Worm (Caenorhabditis elegans) whole organism, L4 larva: Measurements from ENCODE around the gene sri-37.
"Not testable (repeated sequence)": the region's sequence is repeated elsewhere in the genome, so short reads cannot be mapped to it uniquely, and the experiment has no call there.

Source experiments
- F10B5.3 ChIP-seq: sonication (generic microtip); optimal IDR thresholded peaks from 2 replicates; lab custom pipeline; 2016; ENCODE audit warnings: mild to moderate bottlenecking, missing genetic modification characterization, missing compliant biosample characterization
- F26F4.8 ChIP-seq: fragments of 200-800 bp; sonication (Bioruptor generic); conservative IDR thresholded peaks from 2 replicates; pipeline ENCODE4 v1.3.6; 2022; ENCODE audit warnings: missing genetic modification characterization, missing compliant biosample characterization
- T26A8.4 ChIP-seq: fragments of 200-800 bp; sonication (Bioruptor generic); IDR thresholded peaks from 2 replicates; pipeline ENCODE4 v1.3.6; 2022; ENCODE audit warnings: missing genetic modification characterization, missing compliant biosample characterization
- Y105C5A.15 ChIP-seq: fragments of 200-800 bp; sonication (Bioruptor generic); IDR thresholded peaks from 2 replicates; pipeline ENCODE4 v1.3.6; 2022; ENCODE audit warnings: missing genetic modification characterization, missing compliant biosample characterization
- Y48G9A.11 ChIP-seq: fragments of 200-800 bp; sonication (Bioruptor generic); IDR thresholded peaks from 2 replicates; pipeline ENCODE4 v1.3.6; 2022; ENCODE audit warnings: missing genetic modification reagents, missing genetic modification characterization, missing compliant biosample characterization
- attf-4 ChIP-seq: sonication (generic microtip); optimal IDR thresholded peaks from 3 replicates; lab custom pipeline; 2017; ENCODE audit warnings: missing biosample characterization, missing genetic modification characterization
- ceh-62 ChIP-seq: sonication (generic microtip); optimal IDR thresholded peaks from 2 replicates; lab custom pipeline; 2017; ENCODE audit warnings: missing biosample characterization, missing genetic modification characterization
- ces-1 ChIP-seq: fragments of 150-350 bp; sonication (generic microtip); optimal IDR thresholded peaks from 4 replicates; lab custom pipeline; 2014; ENCODE audit warnings: missing biosample characterization, missing genetic modification reagents, missing genetic modification characterization
- dpl-1 ChIP-seq: fragments of 150-350 bp; optimal IDR thresholded peaks from 2 replicates; lab custom pipeline; 2014; ENCODE audit warnings: missing biosample characterization, missing genetic modification reagents, missing genetic modification characterization
- egl-27 ChIP-seq: sonication (generic microtip); optimal IDR thresholded peaks from 3 replicates; lab custom pipeline; 2017; ENCODE audit warnings: missing biosample characterization, missing genetic modification reagents, missing genetic modification characterization
- fos-1 ChIP-seq: fragments of 150-350 bp; optimal IDR thresholded peaks from 2 replicates; lab custom pipeline; 2014; ENCODE audit warnings: missing biosample characterization, missing genetic modification characterization
- gei-8 ChIP-seq: fragments of 200-800 bp; sonication (Bioruptor generic); optimal IDR thresholded peaks from 2 replicates; lab custom pipeline; 2018; ENCODE audit warnings: mild to moderate bottlenecking, missing genetic modification characterization, missing compliant biosample characterization
- jun-1 ChIP-seq: fragments of 150-350 bp; optimal IDR thresholded peaks from 2 replicates; lab custom pipeline; 2014; ENCODE audit warnings: missing biosample characterization, missing genetic modification reagents, missing genetic modification characterization
- lim-7 ChIP-seq: fragments of 200-800 bp; sonication (Bioruptor generic); IDR thresholded peaks from 2 replicates; pipeline ENCODE4 v1.3.6; 2022; ENCODE audit warnings: missing genetic modification characterization, missing compliant biosample characterization
- lin-38 ChIP-seq: fragments of 200-800 bp; sonication (Bioruptor generic); IDR thresholded peaks from 2 replicates; pipeline ENCODE4 v1.3.6; 2022; ENCODE audit warnings: missing genetic modification reagents, missing genetic modification characterization, missing compliant biosample characterization
- lir-3 ChIP-seq: sonication (generic microtip); optimal IDR thresholded peaks from 2 replicates; lab custom pipeline; 2016; ENCODE audit warnings: mild to moderate bottlenecking, missing genetic modification characterization, missing compliant biosample characterization
- mep-1 ChIP-seq: fragments of 150-350 bp; sonication (generic microtip); optimal IDR thresholded peaks from 3 replicates; lab custom pipeline; 2014; ENCODE audit warnings: missing biosample characterization, missing genetic modification characterization
- nhr-25 ChIP-seq: sonication (generic microtip); optimal IDR thresholded peaks from 2 replicates; lab custom pipeline; 2017; ENCODE audit warnings: missing genetic modification characterization, mild to moderate bottlenecking, missing compliant biosample characterization, antibody characterized with exemption, moderate library complexity, borderline replicate concordance; ENCODE audit not compliant: insufficient read depth
- nhr-76 ChIP-seq: fragments of 150-350 bp; optimal IDR thresholded peaks from 2 replicates; lab custom pipeline; 2014; ENCODE audit warnings: missing biosample characterization, missing genetic modification characterization
- pha-4 ChIP-seq, 2 experiments: fragments of 150-350 bp in 1 of 2; fragments of 200-800 bp in 1 of 2; sonication (Bioruptor generic) in 1 of 2; IDR thresholded peaks in 1 of 2; optimal IDR thresholded peaks in 1 of 2; 2 replicates each; pipeline versions ENCODE4 v1.3.6 to Lab custom; 2014 to 2022; ENCODE audit warnings: missing genetic modification characterization in 2 of 2, missing genetic modification reagents in 2 of 2, missing biosample characterization in 1 of 2, missing compliant biosample characterization in 1 of 2
- skn-1 ChIP-seq: fragments of 150-350 bp; optimal IDR thresholded peaks from 2 replicates; lab custom pipeline; 2014; ENCODE audit warnings: missing biosample characterization, missing genetic modification characterization
- snpc-1.2 ChIP-seq: fragments of 200-800 bp; sonication (Bioruptor generic); IDR thresholded peaks from 2 replicates; pipeline ENCODE4 v1.3.6; 2022; ENCODE audit warnings: missing genetic modification reagents, missing genetic modification characterization, missing compliant biosample characterization
- snpc-4 ChIP-seq: fragments of 150-350 bp; optimal IDR thresholded peaks from 2 replicates; lab custom pipeline; 2014; ENCODE audit warnings: missing biosample characterization, missing genetic modification characterization
- spr-1 ChIP-seq: sonication (generic microtip); optimal IDR thresholded peaks from 2 replicates; lab custom pipeline; 2016; ENCODE audit warnings: mild to moderate bottlenecking, missing genetic modification characterization, missing compliant biosample characterization
- tag-97 ChIP-seq: fragments of 200-800 bp; sonication (Bioruptor generic); IDR thresholded peaks from 2 replicates; pipeline ENCODE4 v1.3.6; 2022; ENCODE audit warnings: missing genetic modification characterization, missing compliant biosample characterization
- unc-130 ChIP-seq: sonication (generic microtip); optimal IDR thresholded peaks from 2 replicates; lab custom pipeline; 2016; ENCODE audit warnings: missing genetic modification reagents, missing genetic modification characterization, missing compliant biosample characterization
- unc-62 ChIP-seq, 3 experiments: fragments of 150-350 bp in 1 of 3; sonication (generic microtip); optimal IDR thresholded peaks in 2 of 3; peaks in 1 of 3; 1 replicate in 1 of 3; 2 replicates in 2 of 3; lab custom pipeline; 2014 to 2017; ENCODE audit warnings: missing biosample characterization in 3 of 3, missing genetic modification characterization in 3 of 3, missing genetic modification reagents in 3 of 3, missing genotype in 1 of 3
- zip-11 ChIP-seq: fragments of 200-800 bp; sonication (Bioruptor generic); IDR thresholded peaks from 2 replicates; pipeline ENCODE4 v1.3.6; 2022; ENCODE audit warnings: missing genetic modification characterization, missing compliant biosample characterization
- zip-2 ChIP-seq: fragments of 150-350 bp; optimal IDR thresholded peaks from 2 replicates; lab custom pipeline; 2014; ENCODE audit warnings: missing biosample characterization, missing genetic modification characterization
- ztf-11 ChIP-seq: fragments of 150-350 bp; optimal IDR thresholded peaks from 2 replicates; lab custom pipeline; 2014; ENCODE audit warnings: missing biosample characterization, missing genetic modification characterization

Gene sri-37

DNA sequence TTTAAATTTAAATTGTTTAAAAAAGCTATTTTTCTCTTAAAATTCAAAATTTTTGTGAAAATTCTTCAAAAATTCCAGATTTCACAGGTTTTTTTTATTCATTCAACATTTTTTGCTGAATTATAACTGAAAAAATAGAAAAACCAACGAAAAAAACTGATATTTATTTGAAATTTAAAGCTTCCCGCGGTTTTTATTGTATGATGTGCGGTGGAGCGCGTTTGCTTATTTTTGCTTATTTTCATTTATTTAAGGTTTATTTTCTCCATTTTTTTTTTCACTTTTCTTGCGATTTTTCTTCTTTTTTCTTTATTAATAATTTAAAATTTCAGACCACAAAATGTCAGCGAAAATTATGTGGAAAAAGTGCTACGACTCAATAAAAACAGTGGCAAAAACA lies 8.7 kb downstream of the sri-37 start, which contains the start of gene F22E5.9:
Gene F22E5.9, plus strand, starts transcription at position 327 of the 400 bp plus-strand sequence.
- no peak for TF ChIP-seq fos-1 (tag; lab: Kevin White, UChicago)
- TF ChIP-seq spr-1: no peak
- TF ChIP-seq F10B5.3 (tag; lab: Kevin White, UChicago): no peak
- peak; percentile 86 for TF ChIP-seq dpl-1 (GFP tag; lab: Kevin White, UChicago)
- no peak for TF ChIP-seq zip-11 (GFP tag; lab: Robert Waterston, UW)
- TF ChIP-seq mep-1 (tag; lab: Kevin White, UChicago): no peak
- no peak for TF ChIP-seq pha-4 (GFP tag; IDR thresholded peaks at IDR 0.05; lab: Robert Waterston, UW)
- no peak for TF ChIP-seq pha-4 (tag; optimal IDR thresholded peaks at IDR 0.05; lab: Kevin White, UChicago)
- TF ChIP-seq lir-3 (tag; lab: Kevin White, UChicago): no peak
- no peak for TF ChIP-seq attf-4 (tag; lab: Kevin White, UChicago)
- no peak for TF ChIP-seq ztf-11 (tag; lab: Kevin White, UChicago)
- TF ChIP-seq nhr-25 (tag; lab: Kevin White, UChicago): no peak
- peak; percentile 89 for TF ChIP-seq lin-38 (GFP tag; lab: Robert Waterston, UW)
- TF ChIP-seq Y48G9A.11 (GFP tag; lab: Robert Waterston, UW): no peak
- TF ChIP-seq egl-27: no peak
- no peak for TF ChIP-seq F26F4.8
- no peak for TF ChIP-seq skn-1

DNA sequence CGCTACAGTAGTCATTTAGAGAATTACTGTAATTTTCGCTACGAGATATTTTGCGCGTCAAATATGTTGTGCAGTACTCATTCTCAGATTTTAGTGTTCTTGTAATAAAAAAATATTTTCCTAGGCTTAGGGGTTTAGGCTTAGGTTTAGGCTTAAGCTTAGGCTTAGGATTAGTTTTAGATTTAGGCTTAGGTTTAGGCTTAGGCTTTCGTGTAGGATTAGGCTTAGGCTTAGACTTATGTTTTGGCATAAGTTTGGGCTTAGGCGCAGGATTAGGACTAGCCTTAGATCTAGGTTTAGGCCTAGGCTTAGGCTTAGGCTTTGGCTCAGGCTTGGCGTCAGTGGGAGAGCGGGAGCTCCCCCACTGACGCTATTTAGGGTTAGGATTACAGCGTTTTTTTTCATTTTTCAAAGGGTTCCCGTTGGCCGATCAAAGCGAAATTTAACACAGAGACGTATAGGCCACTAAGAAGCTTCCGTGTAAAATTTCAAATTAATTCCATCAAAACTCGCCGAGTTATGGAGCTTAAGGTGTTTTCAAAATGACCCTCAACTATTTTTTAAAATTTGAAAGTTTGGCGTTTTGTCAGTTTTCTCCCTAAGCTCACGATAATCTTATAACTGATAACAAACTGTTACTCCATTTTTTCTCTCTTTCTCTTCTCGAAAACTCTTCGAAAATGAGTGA lies 10.2 kb downstream of the sri-37 start, which contains the start of gene F22E5.8:
Gene F22E5.8, plus strand, starts transcription at position 638 of the 688 bp plus-strand sequence.
- not testable (repeated sequence) for TF ChIP-seq ces-1 (GFP tag; lab: Kevin White, UChicago); F10B5.3 (tag; lab: Kevin White, UChicago); lim-7 (GFP tag; lab: Robert Waterston, UW)
- TF ChIP-seq, all 104 proteins: peak for 0; not testable (repeated sequence) for 104

DNA sequence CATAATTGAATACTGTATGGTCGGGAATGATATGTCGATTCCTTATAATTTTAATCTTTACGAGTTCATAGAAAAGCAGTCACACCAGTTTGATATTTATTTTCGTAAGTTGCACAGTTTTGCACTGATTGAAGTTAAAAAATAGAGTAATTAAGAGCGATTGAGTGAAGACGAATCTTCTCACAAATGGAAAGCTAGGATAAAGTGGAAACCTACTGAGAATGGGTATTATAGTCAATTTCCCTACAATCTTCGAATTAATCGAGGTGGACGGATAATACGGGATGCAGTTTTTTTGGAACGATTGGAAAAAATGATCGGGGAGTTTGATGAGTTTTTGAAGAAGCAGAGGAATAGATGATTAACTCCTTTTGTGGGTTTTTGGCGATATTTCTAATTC lies 11.6 kb downstream of the sri-37 start, which contains the start of gene F22E5.23:
Gene F22E5.23, plus strand, starts transcription at position 301 of the 400 bp plus-strand sequence.
- TF ChIP-seq snpc-1.2 (GFP tag; lab: Robert Waterston, UW): no peak
- no peak for TF ChIP-seq jun-1 (tag; lab: Kevin White, UChicago)
- no peak for TF ChIP-seq snpc-4 (tag; lab: Kevin White, UChicago)
- no peak for TF ChIP-seq ceh-62 (tag; lab: Kevin White, UChicago)
- TF ChIP-seq tag-97 (GFP tag; lab: Robert Waterston, UW): no peak
- TF ChIP-seq nhr-76 (tag; lab: Kevin White, UChicago): no peak
- no peak for TF ChIP-seq zip-2 (tag; lab: Kevin White, UChicago)
- TF ChIP-seq Y105C5A.15 (GFP tag; lab: Robert Waterston, UW): no peak
- TF ChIP-seq unc-130: no peak
- no peak for TF ChIP-seq gei-8 (GFP tag; lab: Kevin White, UChicago)

DNA sequence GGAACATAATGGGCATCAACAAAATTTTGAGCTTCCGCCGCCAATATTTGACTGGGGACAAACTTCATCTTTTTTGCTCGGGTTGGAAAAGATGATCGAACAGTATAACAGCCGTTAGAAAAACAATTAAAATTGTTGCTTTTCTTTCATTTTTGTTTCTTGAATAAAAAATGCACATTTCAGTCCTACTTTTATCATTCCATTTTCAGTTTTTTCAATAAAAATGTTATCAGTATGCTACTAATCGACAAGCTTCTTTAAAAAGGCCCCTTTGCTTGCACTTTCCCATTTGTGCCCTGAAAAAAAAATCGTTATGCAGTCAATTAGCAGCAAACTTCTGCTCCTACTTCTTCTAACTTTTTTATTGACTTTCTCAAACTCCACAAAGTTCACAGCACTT lies 12.4 kb downstream of the sri-37 start, which contains the start of gene F22E5.7:
Gene F22E5.7, plus strand, starts transcription at position 301 of the 400 bp plus-strand sequence.
- TF ChIP-seq fos-1 (tag; lab: Kevin White, UChicago) (no peak), T26A8.4 (no peak), lir-3 (tag; lab: Kevin White, UChicago) (no peak), pha-4 (GFP tag; IDR thresholded peaks at IDR 0.05; lab: Robert Waterston, UW) (no peak), pha-4 (tag; optimal IDR thresholded peaks at IDR 0.05; lab: Kevin White, UChicago) (no peak), attf-4 (tag; lab: Kevin White, UChicago) (no peak)
- TF ChIP-seq, all 104 proteins: peak for 0

DNA sequence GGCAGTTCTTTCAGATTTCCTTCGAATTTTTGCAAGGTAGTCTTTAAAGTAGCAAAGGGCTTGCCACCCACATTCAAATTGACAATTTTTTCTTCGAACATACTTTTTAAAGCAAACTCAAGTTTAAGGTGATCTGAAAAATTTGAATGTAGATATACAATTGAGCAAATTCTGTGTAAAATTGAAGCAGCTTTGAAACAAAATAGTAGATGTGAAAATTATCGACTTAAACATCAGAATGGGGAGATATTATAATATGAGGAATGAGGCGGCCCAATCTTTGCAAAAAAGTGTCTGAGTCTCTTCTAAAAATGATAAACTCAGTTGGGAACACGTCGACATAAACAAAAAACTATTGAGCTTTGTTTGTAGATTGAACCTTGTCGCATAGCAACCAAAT lies 15.1 kb downstream of the sri-37 start, which contains the start of gene F22E5.11:
Gene F22E5.11, minus strand, starts transcription at position 101 of the 400 bp plus-strand sequence.
- no peak for TF ChIP-seq zip-2 (tag; lab: Kevin White, UChicago)
- TF ChIP-seq lin-38 (GFP tag; lab: Robert Waterston, UW): no peak
- TF ChIP-seq unc-62 (GFP tag; optimal IDR thresholded peaks at IDR 0.05 in 1 of 2; lab: Kevin White, UChicago): no peak
- TF ChIP-seq unc-62 (tag; optimal IDR thresholded peaks at IDR 0.05; lab: Kevin White, UChicago): no peak
